Fruit fly (Drosophila melanogaster): ENCODE data around the gene CG14852.

CG14852 gene

dm6 chr3R:14558383-14558883 is 7.3 kb upstream of the CG14852 start (continued):
- TF ChIP-seq CG10321 (GFP tag; IDR thresholded peaks at IDR 0.05) (peak; percentile 47; the same call in 1 of the 2 replicates), TFAM (GFP tag; optimal IDR thresholded peaks at IDR 0.05) (no peak), CG1602 (GFP tag; optimal IDR thresholded peaks at IDR 0.05) (peak; percentile 83), CG43689 (GFP tag; IDR thresholded peaks at IDR 0.05) (peak; percentile 57; the same call in 1 of the 2 replicates), CG6813 (GFP tag; optimal IDR thresholded peaks at IDR 0.05) (peak; percentile 86), kah (GFP tag; optimal IDR thresholded peaks at IDR 0.05) (peak; percentile 85), repo (GFP tag; optimal IDR thresholded peaks at IDR 0.05) (peak; percentile 87), salm (tag; optimal IDR thresholded peaks at IDR 0.05) (peak; percentile 91), exex (tag; optimal IDR thresholded peaks at IDR 0.05) (peak; percentile 75), CG12299 (tag; optimal IDR thresholded peaks at IDR 0.05) (peak; percentile 88), Sry-β (GFP tag; optimal IDR thresholded peaks at IDR 0.05) (peak; percentile 39), CG1529 (GFP tag; optimal IDR thresholded peaks at IDR 0.05) (peak; percentile 88), otp (GFP tag; IDR thresholded peaks at IDR 0.05) (peak; percentile 40; the same call in 1 of the 3 replicates), tll (GFP tag; optimal IDR thresholded peaks at IDR 0.05) (no peak), bowl (GFP tag; IDR thresholded peaks at IDR 0.05) (peak; percentile 79), CG15696 (tag; optimal IDR thresholded peaks at IDR 0.05) (peak; percentile 55), Camta (GFP tag; optimal IDR thresholded peaks at IDR 0.05) (peak; percentile 91), Awh (GFP tag; IDR thresholded peaks at IDR 0.05) (peak; percentile 80), CG8089 (GFP tag; optimal IDR thresholded peaks at IDR 0.05) (peak; percentile 75), ERR (GFP tag; optimal IDR thresholded peaks at IDR 0.05) (peak; percentile 85), CG11247 (GFP tag; IDR thresholded peaks at IDR 0.05) (peak; percentile 80), Med (GFP tag) (peak; percentile 98), CG4730 (GFP tag; IDR thresholded peaks at IDR 0.05) (peak; percentile 78), CG10565 (GFP tag; optimal IDR thresholded peaks at IDR 0.05) (peak; percentile 52), Hr39 (optimal IDR thresholded peaks at IDR 0.05) (no peak), kni (GFP tag; optimal IDR thresholded peaks at IDR 0.05) (peak; percentile 68), ind (GFP tag; optimal IDR thresholded peaks at IDR 0.05) (peak; percentile 85), vnd (GFP tag; IDR thresholded peaks at IDR 0.05; ENCODE audit: partially characterized antibody) (no peak), dmrt99B (tag; optimal IDR thresholded peaks at IDR 0.05) (peak; percentile 96), cg (GFP tag; optimal IDR thresholded peaks at IDR 0.05) (no peak), CG1832 (GFP tag; optimal IDR thresholded peaks at IDR 0.05) (no peak), chif (GFP tag; optimal IDR thresholded peaks at IDR 0.05) (peak; percentile 86 to 87), Ptx1 (GFP tag; IDR thresholded peaks at IDR 0.05) (peak; percentile 88), CHES-1-like (GFP tag; optimal IDR thresholded peaks at IDR 0.05) (peak; percentile 93), CG10274 (GFP tag; optimal IDR thresholded peaks at IDR 0.05) (peak; percentile 85), CG18011 (GFP tag; optimal IDR thresholded peaks at IDR 0.05) (peak; percentile 79), maf-S (GFP tag; optimal IDR thresholded peaks at IDR 0.05) (peak; percentile 81), CG8359 (GFP tag; optimal IDR thresholded peaks at IDR 0.05; ENCODE audit: borderline replicate concordance) (peak; percentile 82), CG32532 (GFP tag; IDR thresholded peaks at IDR 0.05) (peak; percentile 89), B-H1 (GFP tag; IDR thresholded peaks at IDR 0.05) (peak; percentile 83), lmd (GFP tag; IDR thresholded peaks at IDR 0.05) (peak; percentile 89), lola (GFP tag; optimal IDR thresholded peaks at IDR 0.05) (peak in 1 of 3 experiments; percentile 65), E2f2 (GFP tag; IDR thresholded peaks at IDR 0.05) (peak; percentile 66), hth (optimal IDR thresholded peaks at IDR 0.05) (no peak), gce (GFP tag; IDR thresholded peaks at IDR 0.05) (no peak), hb (GFP tag; IDR thresholded peaks at IDR 0.05; ENCODE audit: partially characterized antibody) (no peak), nom (GFP tag; optimal IDR thresholded peaks at IDR 0.05) (no peak), Dek (tag; optimal IDR thresholded peaks at IDR 0.05) (peak; percentile 93), sob (GFP tag; IDR thresholded peaks at IDR 0.05) (peak; percentile 86), Vsx1 (GFP tag; optimal IDR thresholded peaks at IDR 0.05) (peak; percentile 86)

Data from whole organism, embryonic.